Fruit fly (Drosophila melanogaster) whole organism, embryonic: ENCODE measurements around the gene CHOp24.

Source experiments
- Abd-B ChIP-seq: fragments of 200-800 bp; sonication (Bioruptor generic); optimal IDR thresholded peaks from 2 replicates; lab custom pipeline; 2018; ENCODE audit warnings: missing biosample characterization, mild to moderate bottlenecking, missing genetic modification characterization, moderate library complexity
- Adf1 ChIP-seq: fragments of 200-800 bp; sonication (Bioruptor generic); IDR thresholded peaks from 2 replicates; pipeline ENCODE4 v1.3.6; 2022; ENCODE audit warnings: missing biosample characterization, missing genetic modification characterization
- B-H2 ChIP-seq: fragments of 200-800 bp; sonication (Bioruptor generic); optimal IDR thresholded peaks from 2 replicates; lab custom pipeline; 2018; ENCODE audit warnings: missing biosample characterization, mild to moderate bottlenecking, missing genetic modification characterization
- BtbVII ChIP-seq: fragments of 200-800 bp; sonication (Bioruptor generic); optimal IDR thresholded peaks from 3 replicates; lab custom pipeline; 2017; ENCODE audit warnings: missing biosample characterization, mild to moderate bottlenecking, missing genetic modification characterization
- CG10209 ChIP-seq: fragments of 200-800 bp; sonication (Bioruptor generic); optimal IDR thresholded peaks from 3 replicates; lab custom pipeline; 2017; ENCODE audit warnings: missing biosample characterization, mild to moderate bottlenecking, missing genetic modification characterization, missing genetic modification reagents
- CG10543 ChIP-seq: fragments of 200-800 bp; sonication (Bioruptor generic); optimal IDR thresholded peaks from 3 replicates; lab custom pipeline; 2017; ENCODE audit warnings: missing biosample characterization, mild to moderate bottlenecking, missing genetic modification characterization, moderate library complexity
- CG11504 ChIP-seq: fragments of 200-800 bp; sonication (Bioruptor generic); optimal IDR thresholded peaks from 3 replicates; lab custom pipeline; 2019; ENCODE audit warnings: missing biosample characterization, mild to moderate bottlenecking, missing genetic modification characterization, moderate library complexity
- CG12071 ChIP-seq: fragments of 200-800 bp; sonication (Bioruptor generic); optimal IDR thresholded peaks from 3 replicates; lab custom pipeline; 2018; ENCODE audit warnings: missing biosample characterization, mild to moderate bottlenecking, missing genetic modification characterization
- CG13775 ChIP-seq: fragments of 200-800 bp; sonication (Bioruptor generic); optimal IDR thresholded peaks from 3 replicates; lab custom pipeline; 2017; ENCODE audit warnings: missing biosample characterization, mild to moderate bottlenecking, missing genetic modification characterization
- CG2199 ChIP-seq: fragments of 200-800 bp; sonication (Bioruptor generic); IDR thresholded peaks from 3 replicates; pipeline ENCODE4 v1.3.6; 2022; ENCODE audit warnings: missing biosample characterization, missing genetic modification characterization
- CG3163 ChIP-seq: fragments of 200-800 bp; sonication (Bioruptor generic); optimal IDR thresholded peaks from 3 replicates; lab custom pipeline; 2016; ENCODE audit warnings: missing biosample characterization, missing genetic modification characterization
- CG4820 ChIP-seq: fragments of 200-800 bp; sonication (Bioruptor generic); optimal IDR thresholded peaks from 3 replicates; lab custom pipeline; 2016; ENCODE audit warnings: missing biosample characterization, missing genetic modification characterization
- CG5953 ChIP-seq: fragments of 200-800 bp; sonication (Bioruptor generic); IDR thresholded peaks from 2 replicates; pipeline ENCODE4 v1.3.6; 2022; ENCODE audit warnings: missing biosample characterization, missing genetic modification characterization
- CG6272 ChIP-seq: fragments of 200-800 bp; sonication (Bioruptor generic); IDR thresholded peaks from 2 replicates; pipeline ENCODE4 v1.3.6; 2022; ENCODE audit warnings: missing biosample characterization, missing genetic modification characterization
- CG7963 ChIP-seq: fragments of 200-800 bp; sonication (Bioruptor generic); IDR thresholded peaks from 3 replicates; pipeline ENCODE4 v1.3.6; 2022; ENCODE audit warnings: missing biosample characterization, missing genetic modification characterization; ENCODE audit not compliant: partially characterized antibody
- CG8089 ChIP-seq: fragments of 200-800 bp; sonication (Bioruptor generic); optimal IDR thresholded peaks from 3 replicates; lab custom pipeline; 2016; ENCODE audit warnings: missing biosample characterization, missing genetic modification characterization
- CG8290 ChIP-seq, 3 experiments: fragments of 200-800 bp; sonication (Bioruptor generic); optimal IDR thresholded peaks; 2 replicates each; lab custom pipeline; 2016 to 2019; ENCODE audit warnings: missing biosample characterization in 3 of 3, missing genetic modification characterization in 3 of 3, mild to moderate bottlenecking in 2 of 3, moderate library complexity in 1 of 3
- CG9932 ChIP-seq: fragments of 200-800 bp; sonication (Bioruptor generic); IDR thresholded peaks from 2 replicates; pipeline ENCODE4 v1.3.6; 2022; ENCODE audit warnings: missing biosample characterization, missing genetic modification characterization
- D19B ChIP-seq: fragments of 200-800 bp; sonication (Bioruptor generic); optimal IDR thresholded peaks from 2 replicates; lab custom pipeline; 2017; ENCODE audit warnings: missing biosample characterization, mild to moderate bottlenecking, missing genetic modification characterization
- Gug ChIP-seq: fragments of 200-800 bp; sonication (Bioruptor generic); IDR thresholded peaks from 4 replicates; pipeline ENCODE4 v1.3.6; 2022; ENCODE audit warnings: missing biosample characterization, missing genetic modification characterization
- Hsf ChIP-seq: fragments of 200-800 bp; sonication (Bioruptor generic); optimal IDR thresholded peaks from 3 replicates; lab custom pipeline; 2016; ENCODE audit warnings: missing biosample characterization, missing genetic modification characterization
- Kr ChIP-seq: fragments of 200-800 bp; sonication (Bioruptor generic); optimal IDR thresholded peaks from 2 replicates; lab custom pipeline; 2017; ENCODE audit warnings: missing biosample characterization, mild to moderate bottlenecking, missing genetic modification characterization
- MBD-R2 ChIP-seq: fragments of 200-800 bp; sonication (Bioruptor generic); IDR thresholded peaks from 2 replicates; pipeline ENCODE4 v1.3.6; 2022; ENCODE audit warnings: missing biosample characterization, missing genetic modification characterization
- Nf-YC ChIP-seq: fragments of 200-800 bp; optimal IDR thresholded peaks from 3 replicates; lab custom pipeline; 2019; ENCODE audit warnings: missing biosample characterization, mild to moderate bottlenecking, missing genetic modification characterization, moderate library complexity
- Ptx1 ChIP-seq: fragments of 200-800 bp; sonication (Bioruptor generic); IDR thresholded peaks from 2 replicates; pipeline ENCODE4 v1.3.6; 2022; ENCODE audit warnings: missing biosample characterization, missing genetic modification characterization
- Rfx ChIP-seq: fragments of 200-800 bp; sonication (Bioruptor generic); IDR thresholded peaks from 2 replicates; pipeline ENCODE4 v1.3.6; 2022; ENCODE audit warnings: missing biosample characterization, missing genetic modification characterization
- Xbp1 ChIP-seq: fragments of 200-800 bp; sonication (Bioruptor generic); optimal IDR thresholded peaks from 3 replicates; lab custom pipeline; 2016; ENCODE audit warnings: missing biosample characterization, mild to moderate bottlenecking, missing genetic modification characterization
- ato ChIP-seq: fragments of 200-800 bp; sonication (Bioruptor generic); IDR thresholded peaks from 2 replicates; pipeline ENCODE4 v1.3.6; 2022; ENCODE audit warnings: missing biosample characterization, missing genetic modification characterization; ENCODE audit not compliant: partially characterized antibody
- bab2 ChIP-seq: fragments of 200-800 bp; sonication (Bioruptor generic); optimal IDR thresholded peaks from 2 replicates; lab custom pipeline; 2016; ENCODE audit warnings: missing biosample characterization, missing genetic modification characterization
- bsh ChIP-seq, 2 experiments: fragments of 200-800 bp; sonication (Bioruptor generic); optimal IDR thresholded peaks; 2 replicates each; lab custom pipeline; 2017 to 2018; ENCODE audit warnings: mild to moderate bottlenecking in 2 of 2, missing biosample characterization in 2 of 2, missing genetic modification characterization in 2 of 2, moderate library complexity in 1 of 2
- cas ChIP-seq: fragments of 200-800 bp; sonication (Bioruptor generic); IDR thresholded peaks from 2 replicates; pipeline ENCODE4 v1.3.6; 2022; ENCODE audit warnings: missing biosample characterization, missing genetic modification characterization
- chinmo ChIP-seq: fragments of 200-800 bp; sonication (Bioruptor generic); IDR thresholded peaks from 4 replicates; pipeline ENCODE4 v1.3.6; 2022; ENCODE audit warnings: missing biosample characterization, missing genetic modification characterization; ENCODE audit not compliant: partially characterized antibody
- crol ChIP-seq: fragments of 200-800 bp; sonication (Bioruptor generic); IDR thresholded peaks from 2 replicates; pipeline ENCODE4 v1.3.6; 2022; ENCODE audit warnings: missing biosample characterization, missing genetic modification characterization
- emc ChIP-seq: fragments of 200-800 bp; sonication (Bioruptor generic); optimal IDR thresholded peaks from 2 replicates; lab custom pipeline; 2016; ENCODE audit warnings: missing biosample characterization, missing genetic modification characterization
- ewg ChIP-seq: fragments of 200-800 bp; sonication (Bioruptor generic); optimal IDR thresholded peaks from 3 replicates; lab custom pipeline; 2017; ENCODE audit warnings: mild to moderate bottlenecking, missing biosample characterization, missing genetic modification reagents, missing genetic modification characterization
- gcm ChIP-seq: fragments of 200-800 bp; sonication (Bioruptor generic); optimal IDR thresholded peaks from 2 replicates; lab custom pipeline; 2019; ENCODE audit warnings: missing biosample characterization, mild to moderate bottlenecking, missing genetic modification characterization, moderate library complexity
- gsb ChIP-seq: fragments of 200-800 bp; sonication (Bioruptor generic); IDR thresholded peaks from 2 replicates; pipeline ENCODE4 v1.3.6; 2022; ENCODE audit warnings: missing biosample characterization, missing genetic modification characterization
- h ChIP-seq: fragments of >200 bp; optimal IDR thresholded peaks from 2 replicates; lab custom pipeline; 2017
- hbn ChIP-seq: fragments of 200-800 bp; sonication (Bioruptor generic); IDR thresholded peaks from 2 replicates; pipeline ENCODE4 v1.3.6; 2022; ENCODE audit warnings: missing biosample characterization, missing genetic modification characterization; ENCODE audit not compliant: partially characterized antibody
- her ChIP-seq: fragments of 200-800 bp; sonication (Bioruptor generic); optimal IDR thresholded peaks from 2 replicates; lab custom pipeline; 2016; ENCODE audit warnings: missing biosample characterization, missing genetic modification characterization
- jing ChIP-seq: fragments of 200-800 bp; sonication (Bioruptor generic); optimal IDR thresholded peaks from 2 replicates; lab custom pipeline; 2018; ENCODE audit warnings: missing biosample characterization, mild to moderate bottlenecking, missing genetic modification characterization
- lilli ChIP-seq: fragments of 200-800 bp; sonication (Bioruptor generic); optimal IDR thresholded peaks from 3 replicates; lab custom pipeline; 2016; ENCODE audit warnings: missing biosample characterization, missing genetic modification characterization
- lmd ChIP-seq: fragments of 200-800 bp; sonication (Bioruptor generic); IDR thresholded peaks from 2 replicates; pipeline ENCODE4 v1.3.6; 2022; ENCODE audit warnings: missing biosample characterization, missing genetic modification characterization
- mam ChIP-seq: fragments of 200-800 bp; sonication (Bioruptor generic); optimal IDR thresholded peaks from 3 replicates; lab custom pipeline; 2016; ENCODE audit warnings: missing biosample characterization, missing genetic modification characterization
- mld ChIP-seq: fragments of 200-800 bp; sonication (Bioruptor generic); IDR thresholded peaks from 3 replicates; pipeline ENCODE4 v1.3.6; 2022; ENCODE audit warnings: missing biosample characterization, missing genetic modification characterization; ENCODE audit not compliant: partially characterized antibody
- slou ChIP-seq: fragments of 200-800 bp; sonication (Bioruptor generic); optimal IDR thresholded peaks from 3 replicates; lab custom pipeline; 2016; ENCODE audit warnings: missing biosample characterization, missing genetic modification characterization
- sqz ChIP-seq: fragments of 200-800 bp; sonication (Bioruptor generic); optimal IDR thresholded peaks from 3 replicates; lab custom pipeline; 2018; ENCODE audit warnings: missing biosample characterization, mild to moderate bottlenecking, missing genetic modification characterization
- ssp ChIP-seq: fragments of 200-800 bp; sonication (Bioruptor generic); IDR thresholded peaks from 2 replicates; pipeline ENCODE4 v1.3.6; 2022; ENCODE audit warnings: missing biosample characterization, missing genetic modification characterization
- tap ChIP-seq: fragments of 200-800 bp; optimal IDR thresholded peaks from 3 replicates; lab custom pipeline; 2019; ENCODE audit warnings: missing biosample characterization, mild to moderate bottlenecking, missing genetic modification characterization, moderate library complexity
- vfl ChIP-seq: fragments of 200-800 bp; sonication (Bioruptor generic); optimal IDR thresholded peaks from 2 replicates; lab custom pipeline; 2016; ENCODE audit warnings: missing biosample characterization, missing genetic modification characterization
- wor ChIP-seq: fragments of 200-800 bp; sonication (Bioruptor generic); IDR thresholded peaks from 2 replicates; pipeline ENCODE4 v1.3.6; 2022; ENCODE audit warnings: missing biosample characterization, missing genetic modification characterization

The CHOp24 gene

dm6 chrX:4529909-4530308 is 10.8 kb upstream of the CHOp24 start, which contains the start of gene CG3556 (continued):
- peak; percentile 23 for TF ChIP-seq CG10209 (GFP tag; lab: Kevin White, UChicago)
- peak; percentile 64 for TF ChIP-seq hbn (GFP tag; lab: Robert Waterston, UW)
- TF ChIP-seq chinmo (GFP tag; lab: Robert Waterston, UW) = 0 out of 4 replicates have a peak, but pooled peaks have one; percentile 31
- TF ChIP-seq CG7963 = peak; percentile 75
- no peak for TF ChIP-seq CG4820
- TF ChIP-seq bsh (GFP tag; optimal IDR thresholded peaks at IDR 0.05; lab: Kevin White, UChicago) = peak in 1 of 2 experiments; percentile 36
- TF ChIP-seq vfl (GFP tag; lab: Kevin White, UChicago) = no peak
- TF ChIP-seq CG3163 (GFP tag; lab: Kevin White, UChicago) = peak; percentile 37
- TF ChIP-seq CG6272 = peak; percentile 39; the same call in 1 of the 2 replicates
- TF ChIP-seq gsb = no peak
- TF ChIP-seq wor = no peak
- TF ChIP-seq Xbp1 (GFP tag; lab: Kevin White, UChicago) = peak; percentile 40
- TF ChIP-seq her (GFP tag; lab: Kevin White, UChicago) = peak; percentile 36
- TF ChIP-seq Nf-YC (tag; lab: Kevin White, UChicago) = no peak
- peak; percentile 98 for TF ChIP-seq sqz (GFP tag; lab: Kevin White, UChicago)
- no peak for TF ChIP-seq CG11504 (tag; lab: Kevin White, UChicago)
- 0 out of 3 replicates have a peak, but pooled peaks have one; percentile 32 for TF ChIP-seq mld
- no peak for TF ChIP-seq bab2 (GFP tag; lab: Kevin White, UChicago)
- TF ChIP-seq Kr (GFP tag; lab: Kevin White, UChicago) = no peak
- TF ChIP-seq mam (GFP tag; lab: Kevin White, UChicago) = peak; percentile 16
- no peak; the same call in 1 of the 2 replicates for TF ChIP-seq lmd (GFP tag; lab: Robert Waterston, UW)
- peak; percentile 57 for TF ChIP-seq Ptx1 (GFP tag; lab: Robert Waterston, UW)
- TF ChIP-seq emc = no peak
- TF ChIP-seq CG10543 (GFP tag; lab: Kevin White, UChicago) = no peak
- no peak for TF ChIP-seq tap (tag; lab: Kevin White, UChicago)
- no peak for TF ChIP-seq BtbVII (GFP tag; lab: Kevin White, UChicago)
- 0 out of 2 replicates have a peak, but pooled peaks have one; percentile 33 for TF ChIP-seq CG5953
- peak; percentile 4 for TF ChIP-seq h (lab: Kevin White, UChicago)
- no peak for TF ChIP-seq CG2199 (GFP tag; lab: Robert Waterston, UW)
- peak; percentile 37 for TF ChIP-seq CG13775
- TF ChIP-seq Rfx (GFP tag; lab: Robert Waterston, UW) = peak; percentile 80
- no peak for TF ChIP-seq slou (GFP tag; lab: Kevin White, UChicago)
- TF ChIP-seq MBD-R2 (GFP tag; lab: Robert Waterston, UW) = peak; percentile 55
- no peak for TF ChIP-seq crol (GFP tag; lab: Robert Waterston, UW)
- TF ChIP-seq lilli (GFP tag; lab: Kevin White, UChicago) = peak; percentile 36
- peak; percentile 51 for TF ChIP-seq ewg (GFP tag; lab: Kevin White, UChicago)
- 0 out of 2 replicates have a peak, but pooled peaks have one; percentile 11 for TF ChIP-seq cas
- TF ChIP-seq Adf1 = no peak
- TF ChIP-seq CG8089 (GFP tag; lab: Kevin White, UChicago) = no peak
- peak; percentile 52 for TF ChIP-seq ssp
- peak; percentile 57 for TF ChIP-seq CG8290 (GFP tag; optimal IDR thresholded peaks at IDR 0.05; lab: Kevin White, UChicago)
- TF ChIP-seq CG8290 (tag; optimal IDR thresholded peaks at IDR 0.05; lab: Kevin White, UChicago) = peak in 1 of 2 experiments; percentile 61
- peak; percentile 27 for TF ChIP-seq Hsf
- TF ChIP-seq Abd-B (GFP tag; lab: Kevin White, UChicago) = no peak
- TF ChIP-seq jing (GFP tag; lab: Kevin White, UChicago) = no peak
- TF ChIP-seq B-H2 = no peak
- TF ChIP-seq ato (GFP tag; lab: Robert Waterston, UW) = peak; percentile 61; the same call in 1 of the 2 replicates
- TF ChIP-seq gcm (GFP tag; lab: Kevin White, UChicago) = no peak
- TF ChIP-seq CG12071 = no peak
- TF ChIP-seq Gug (GFP tag; lab: Robert Waterston, UW) = peak; percentile 39; the same call in 1 of the 4 replicates
- TF ChIP-seq CG9932 (GFP tag; lab: Robert Waterston, UW) = peak; percentile 61; the same call in 1 of the 2 replicates
- TF ChIP-seq D19B (GFP tag; lab: Kevin White, UChicago) = no peak
